Worm (Caenorhabditis elegans) whole organism, L4 larva: ENCODE data around the gene C56E10.3.

Experiments
- D1046.2 ChIP-seq: fragments of 200-800 bp; sonication (Bioruptor generic); IDR thresholded peaks from 2 replicates; pipeline ENCODE4 v1.3.6; 2022; ENCODE audit warnings: missing genetic modification characterization, missing compliant biosample characterization
- aly-2 ChIP-seq: sonication (generic microtip); optimal IDR thresholded peaks from 2 replicates; lab custom pipeline; 2018; ENCODE audit warnings: missing biosample characterization, missing genetic modification characterization
- daf-16 ChIP-seq, 3 experiments: sonication (generic microtip); optimal IDR thresholded peaks; 2 replicates each; lab custom pipeline; 2016 to 2017; ENCODE audit warnings: missing genetic modification characterization in 3 of 3, missing genetic modification reagents in 3 of 3, mild to moderate bottlenecking in 2 of 3, missing compliant biosample characterization in 2 of 3, missing biosample characterization in 1 of 3, moderate library complexity in 1 of 3
- dve-1 ChIP-seq: sonication (generic microtip); optimal IDR thresholded peaks from 2 replicates; lab custom pipeline; 2017; ENCODE audit warnings: antibody characterized with exemption, mild to moderate bottlenecking, missing genetic modification characterization, missing compliant biosample characterization; ENCODE audit not compliant: insufficient read depth
- egl-27 ChIP-seq: sonication (generic microtip); optimal IDR thresholded peaks from 3 replicates; lab custom pipeline; 2017; ENCODE audit warnings: missing biosample characterization, missing genetic modification reagents, missing genetic modification characterization
- fkh-10 ChIP-seq: fragments of 150-350 bp; optimal IDR thresholded peaks from 2 replicates; lab custom pipeline; 2014; ENCODE audit warnings: missing biosample characterization, missing genetic modification reagents, missing genetic modification characterization
- hlh-11 ChIP-seq: fragments of 200-800 bp; sonication (Bioruptor generic); optimal IDR thresholded peaks from 2 replicates; lab custom pipeline; 2018; ENCODE audit warnings: mild to moderate bottlenecking, missing genetic modification characterization, missing compliant biosample characterization
- lsy-2 ChIP-seq, 2 experiments: fragments of 150-350 bp in 1 of 2; sonication (generic microtip) in 1 of 2; optimal IDR thresholded peaks; 2 replicates each; lab custom pipeline; 2014 to 2017; ENCODE audit warnings: missing biosample characterization in 2 of 2, missing genetic modification characterization in 2 of 2
- madf-5 ChIP-seq, 2 experiments: fragments of 200-800 bp; sonication (Bioruptor generic); IDR thresholded peaks; 2 replicates each; pipeline ENCODE4 v1.3.6; 2022; ENCODE audit warnings: missing compliant biosample characterization in 2 of 2, missing genetic modification characterization in 2 of 2
- mdl-1 ChIP-seq, 2 experiments: fragments of 150-350 bp in 1 of 2; sonication (generic microtip) in 1 of 2; optimal IDR thresholded peaks; 2 replicates each; lab custom pipeline; 2014 to 2017; ENCODE audit warnings: missing biosample characterization in 2 of 2, missing genetic modification characterization in 2 of 2
- pha-4 ChIP-seq, 2 experiments: fragments of 150-350 bp in 1 of 2; fragments of 200-800 bp in 1 of 2; sonication (Bioruptor generic) in 1 of 2; IDR thresholded peaks in 1 of 2; optimal IDR thresholded peaks in 1 of 2; 2 replicates each; pipeline versions ENCODE4 v1.3.6 to Lab custom; 2014 to 2022; ENCODE audit warnings: missing genetic modification characterization in 2 of 2, missing genetic modification reagents in 2 of 2, missing biosample characterization in 1 of 2, missing compliant biosample characterization in 1 of 2
- zag-1 ChIP-seq: fragments of 150-350 bp; optimal IDR thresholded peaks from 2 replicates; lab custom pipeline; 2014; ENCODE audit warnings: missing biosample characterization, missing genetic modification characterization

DNA sequence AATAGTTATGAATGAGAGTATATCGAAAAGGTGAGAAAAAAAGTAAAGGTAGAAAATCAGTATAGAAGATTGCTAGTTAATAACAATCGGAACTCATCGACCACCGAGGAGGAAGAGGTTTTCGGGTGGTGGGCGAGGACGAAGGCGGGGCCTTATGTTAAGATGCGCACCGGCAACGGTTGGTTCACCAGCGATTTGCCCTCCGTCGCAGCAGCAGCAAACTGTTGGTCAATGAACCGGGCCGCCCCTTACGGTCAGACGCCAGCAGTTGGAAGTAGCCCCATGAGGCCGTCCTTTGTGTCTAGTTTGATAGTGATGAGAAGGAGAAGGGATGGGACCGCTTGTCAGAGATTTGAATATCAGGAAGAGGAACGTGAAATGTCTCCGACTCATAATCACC, 23.5 kb downstream of the C56E10.3 start, which contains the start of gene nhr-137:
- TF ChIP-seq daf-16 (GFP tag; optimal IDR thresholded peaks at IDR 0.05; lab: Kevin White, UChicago) (no peak), daf-16 (tag; optimal IDR thresholded peaks at IDR 0.05; lab: Kevin White, UChicago) (no peak), dve-1 (tag; lab: Kevin White, UChicago) (no peak), D1046.2 (GFP tag; lab: Robert Waterston, UW) (no peak), aly-2 (tag; lab: Kevin White, UChicago) (no peak), zag-1 (no peak), mdl-1 (tag; optimal IDR thresholded peaks at IDR 0.05; lab: Kevin White, UChicago) (no peak), fkh-10 (GFP tag; lab: Kevin White, UChicago) (no peak), pha-4 (GFP tag; IDR thresholded peaks at IDR 0.05; lab: Robert Waterston, UW) (no peak), pha-4 (tag; optimal IDR thresholded peaks at IDR 0.05; lab: Kevin White, UChicago) (no peak), egl-27 (tag; lab: Kevin White, UChicago) (no peak), madf-5 (GFP tag; IDR thresholded peaks at IDR 0.05; lab: Robert Waterston, UW) (no peak), lsy-2 (tag; optimal IDR thresholded peaks at IDR 0.05; lab: Kevin White, UChicago) (no peak), hlh-11 (tag; lab: Kevin White, UChicago) (no peak)
